Fruit fly (Drosophila melanogaster) S2 (cell line): ENCODE measurements around the gene Arl1.

Experiments used
- CG8478 ChIP-seq: fragments of >200 bp; optimal IDR thresholded peaks from 2 replicates; lab custom pipeline; 2018
- CTCF ChIP-seq, 2 experiments: fragments of >200 bp; optimal IDR thresholded peaks; 2 replicates each; lab custom pipeline; 2018

- no peak for TF ChIP-seq CG8478 (lab: Kevin White, UChicago)
- TF ChIP-seq CTCF (optimal IDR thresholded peaks at IDR 0.05; lab: Kevin White, UChicago), result no peak
Measured at dm6 chr3L:15978224-15978623, 4.7 kb upstream of the Arl1 start, which contains the start of gene CG17028.
